Worm (Caenorhabditis elegans): ENCODE measurements around the gene svh-2.

The svh-2 gene

DNA sequence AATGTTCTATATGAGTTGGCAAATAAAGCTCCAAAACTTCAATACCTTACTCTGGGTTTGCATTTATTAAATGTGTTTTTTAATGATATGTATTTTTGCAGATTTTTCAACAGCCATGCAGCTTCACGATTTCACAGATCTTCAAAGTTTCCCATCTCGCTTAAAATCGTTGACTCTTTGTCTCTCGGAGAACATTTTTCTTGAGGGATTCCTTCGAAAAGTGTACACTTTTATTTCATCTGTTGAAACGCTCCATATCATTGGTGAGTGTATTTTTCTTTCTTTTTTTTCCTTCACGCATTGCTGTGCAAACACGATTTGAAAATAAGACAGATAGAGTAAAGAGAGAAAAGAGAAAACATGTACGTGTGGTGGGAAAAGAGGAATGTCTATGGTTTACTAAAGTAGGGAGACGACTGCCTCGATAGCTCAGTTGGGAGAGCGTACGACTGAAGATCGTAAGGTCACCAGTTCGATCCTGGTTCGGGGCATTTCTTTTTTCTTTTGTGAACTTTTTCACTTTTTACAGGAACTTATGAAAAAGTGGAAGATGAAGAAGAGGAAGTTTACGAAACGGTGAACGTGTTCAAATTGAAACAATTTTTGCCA, 40.2 kb downstream of the svh-2 start (continued):
- peak; percentile 91 for TF ChIP-seq lin-1 (GFP tag; IDR thresholded peaks at IDR 0.05)
- peak; percentile 97 for TF ChIP-seq lim-7 (GFP tag; IDR thresholded peaks at IDR 0.05)
- TF ChIP-seq skn-1 (tag; optimal IDR thresholded peaks at IDR 0.05) = no peak
- 0 out of 2 replicates have a peak, but pooled peaks have one; percentile 53 for TF ChIP-seq zfp-3 (GFP tag; conservative IDR thresholded peaks at IDR 0.05)
- TF ChIP-seq F10B5.3 (tag; optimal IDR thresholded peaks at IDR 0.05) = peak; percentile 51
- peak; percentile 79 for TF ChIP-seq hlh-30 (tag; optimal IDR thresholded peaks at IDR 0.05; ENCODE audit: insufficient read depth)

DNA sequence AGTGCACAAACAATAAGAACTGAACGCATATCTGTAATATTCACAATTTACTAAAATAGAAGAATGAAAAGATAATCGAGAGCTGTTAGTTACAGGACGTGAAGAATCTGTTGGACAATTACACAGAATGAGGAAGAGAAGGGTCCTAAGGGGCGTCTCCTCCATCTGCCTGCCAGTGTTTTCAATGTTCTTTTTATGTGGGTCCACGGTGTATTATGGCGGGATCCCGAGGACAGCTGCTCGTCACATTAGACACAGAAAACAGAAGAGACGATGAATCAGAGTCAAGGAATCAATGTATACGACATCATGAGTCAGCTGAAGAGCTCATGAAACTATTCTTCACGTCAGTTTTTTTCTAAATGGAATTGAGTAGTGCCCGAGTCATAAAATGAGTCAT, 44.0 kb downstream of the svh-2 start, which contains the start of gene ttr-6:
Gene ttr-6 (minus strand): TSS at position 33 of the 400 bp plus-strand sequence.
- TF ChIP-seq daf-16 (GFP tag; optimal IDR thresholded peaks at IDR 0.05) = peak in 1 of 2 experiments; percentile 44
- TF ChIP-seq daf-16 (tag; optimal IDR thresholded peaks at IDR 0.05) = no peak
- no peak for TF ChIP-seq nhr-25 (tag; optimal IDR thresholded peaks at IDR 0.05; ENCODE audit: borderline replicate concordance, insufficient read depth)

DNA sequence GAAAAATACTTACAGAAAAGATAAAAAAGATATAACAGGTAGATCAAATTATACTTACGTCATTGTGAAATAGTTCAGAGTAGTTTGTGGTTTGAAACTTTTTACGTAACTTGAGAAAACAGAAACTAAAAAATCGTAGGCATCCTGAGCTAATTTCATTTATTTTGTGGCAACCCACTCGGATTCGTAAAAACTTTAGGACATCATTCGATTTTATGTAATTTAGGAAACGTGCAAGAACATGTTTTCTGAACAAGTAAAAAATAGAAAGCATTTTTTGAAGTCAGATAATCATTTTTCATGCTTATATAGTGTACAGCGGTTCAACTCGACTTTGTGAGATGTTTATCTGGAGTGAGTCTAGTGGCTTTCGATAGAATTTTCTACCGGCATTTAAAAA, 45.6 kb downstream of the svh-2 start, which contains the start of gene hic-1:
Gene hic-1 (minus strand): TSS at position 101 of the 400 bp plus-strand sequence.
- no peak for TF ChIP-seq mdl-1 (tag; optimal IDR thresholded peaks at IDR 0.05)
- TF ChIP-seq spr-1 (tag; optimal IDR thresholded peaks at IDR 0.05) = no peak
- TF ChIP-seq madf-5 (GFP tag; IDR thresholded peaks at IDR 0.05) = no peak
- no peak for TF ChIP-seq nhr-102 (tag; optimal IDR thresholded peaks at IDR 0.05)
- no peak for TF ChIP-seq T20F7.1 (GFP tag; optimal IDR thresholded peaks at IDR 0.05)

DNA sequence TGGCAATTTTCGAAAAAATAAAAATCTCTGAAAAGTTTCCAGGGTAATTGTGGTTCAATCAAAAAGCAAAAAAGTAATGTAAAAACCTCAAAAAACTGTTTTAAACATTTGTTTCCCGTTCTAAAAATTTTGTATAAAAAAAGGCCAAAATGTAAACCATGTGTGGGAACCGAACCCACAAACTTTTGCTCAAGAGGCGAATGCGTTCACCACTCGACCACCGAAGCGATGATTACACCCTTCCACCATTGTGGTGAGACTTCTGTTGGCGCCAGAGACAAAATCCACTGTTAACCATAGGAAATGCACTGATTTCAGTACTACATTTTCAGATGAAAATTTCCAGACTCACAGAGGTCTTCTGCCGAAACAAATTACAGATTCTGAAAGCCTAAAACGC, 48.1 kb downstream of the svh-2 start:
- peak; percentile 46; the same call in 1 of the 2 replicates for TF ChIP-seq vab-7 (GFP tag; IDR thresholded peaks at IDR 0.05)

DNA sequence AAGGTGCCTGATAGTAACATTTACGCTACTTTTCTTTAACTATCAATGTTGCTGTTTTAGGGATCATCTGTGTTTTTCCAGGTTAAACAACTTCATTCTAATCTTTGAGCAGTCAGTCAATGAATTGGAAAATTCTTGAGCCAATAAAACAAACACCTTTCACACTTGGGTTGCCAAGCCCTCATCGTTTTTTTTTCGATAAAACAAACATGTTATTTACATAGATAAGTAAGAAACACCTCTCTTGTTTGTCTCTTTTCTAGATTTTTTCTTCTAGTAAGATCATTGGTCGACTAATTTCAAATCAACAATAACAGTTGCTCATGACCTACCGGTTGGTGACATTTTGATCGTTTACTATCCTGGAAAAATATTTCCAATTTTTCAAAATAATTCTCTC, 48.9 kb downstream of the svh-2 start:
- TF ChIP-seq daf-16 (GFP tag; optimal IDR thresholded peaks at IDR 0.05) (peak in 1 of 2 experiments; percentile 84), daf-16 (tag; optimal IDR thresholded peaks at IDR 0.05) (peak; percentile 79), spr-3 (GFP tag; optimal IDR thresholded peaks at IDR 0.05) (no peak), dmd-8 (GFP tag; IDR thresholded peaks at IDR 0.05) (no peak), php-3 (GFP tag; IDR thresholded peaks at IDR 0.05) (no peak), ceh-44 (GFP tag; IDR thresholded peaks at IDR 0.05) (no peak)

DNA sequence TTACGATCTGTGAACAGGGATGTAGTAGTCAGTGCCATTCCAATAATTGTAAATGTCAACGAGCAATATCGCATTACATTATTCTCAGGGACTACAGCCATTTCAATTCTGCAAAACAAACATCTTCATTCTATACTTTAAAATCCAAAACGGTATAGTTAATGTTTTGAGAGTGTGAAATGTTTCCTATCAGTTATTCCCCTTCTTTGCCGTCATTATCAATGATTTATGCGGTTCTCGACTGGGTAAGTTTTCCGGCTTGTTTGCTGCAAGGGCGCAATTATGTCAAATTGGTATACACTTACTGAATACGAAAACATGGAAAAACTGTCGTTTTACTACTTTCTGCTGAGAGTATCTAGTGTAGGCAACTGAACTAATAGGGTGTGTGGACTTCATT, 50.0 kb downstream of the svh-2 start, which contains the start of gene F23G4.1:
Gene F23G4.1 (minus strand): TSS at position 101 of the 400 bp plus-strand sequence.
- TF ChIP-seq nhr-25 (tag; optimal IDR thresholded peaks at IDR 0.05; ENCODE audit: borderline replicate concordance, insufficient read depth) = no peak
- no peak for TF ChIP-seq saeg-2 (GFP tag; IDR thresholded peaks at IDR 0.05)
- TF ChIP-seq daf-16 (GFP tag; optimal IDR thresholded peaks at IDR 0.05) = no peak
- TF ChIP-seq daf-16 (tag; optimal IDR thresholded peaks at IDR 0.05) = peak; percentile 45
- no peak for TF ChIP-seq attf-4 (tag; optimal IDR thresholded peaks at IDR 0.05)
- TF ChIP-seq ZK337.2 (GFP tag; IDR thresholded peaks at IDR 0.05) = no peak
- TF ChIP-seq dmd-8 (GFP tag; IDR thresholded peaks at IDR 0.05) = no peak
- TF ChIP-seq lin-15B (tag; optimal IDR thresholded peaks at IDR 0.05) = no peak
- no peak for TF ChIP-seq fos-1 (tag; optimal IDR thresholded peaks at IDR 0.05)

DNA sequence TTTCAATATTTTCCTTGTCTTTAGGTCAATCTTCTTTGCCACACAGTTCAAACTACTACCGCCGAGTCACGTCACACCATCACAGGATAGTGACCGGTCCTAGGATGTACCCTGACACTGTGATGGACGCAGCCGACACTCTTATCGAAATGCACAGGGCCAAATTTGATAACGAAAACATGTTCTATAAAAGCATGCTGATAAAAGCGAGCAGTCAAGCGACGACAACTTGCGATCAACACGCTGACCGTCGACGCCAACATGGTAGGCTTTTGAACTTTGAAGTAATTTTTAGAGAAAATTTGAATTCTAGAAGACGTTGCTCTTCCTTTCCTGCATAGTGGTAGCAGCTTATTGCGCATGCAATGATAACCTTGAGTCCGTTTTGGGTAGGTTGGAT, 53.9 kb downstream of the svh-2 start, which contains the start of gene cpr-6:
Gene cpr-6 (plus strand): TSS at position 217 of the 400 bp plus-strand sequence.
- TF ChIP-seq nhr-48 (tag; optimal IDR thresholded peaks at IDR 0.05) = peak; percentile 30
- no peak for TF ChIP-seq attf-4 (tag; optimal IDR thresholded peaks at IDR 0.05)
- peak in 1 of 2 experiments; percentile 23 for TF ChIP-seq mdl-1 (tag; optimal IDR thresholded peaks at IDR 0.05)
- TF ChIP-seq nhr-42 (GFP tag; IDR thresholded peaks at IDR 0.05) = 0 out of 2 replicates have a peak, but pooled peaks have one; percentile 23
- no peak for TF ChIP-seq snpc-4 (tag; optimal IDR thresholded peaks at IDR 0.05)
- no peak for TF ChIP-seq php-3 (GFP tag; IDR thresholded peaks at IDR 0.05)
- peak in 1 of 2 experiments; percentile 14 for TF ChIP-seq daf-16 (GFP tag; optimal IDR thresholded peaks at IDR 0.05)
- TF ChIP-seq daf-16 (tag; optimal IDR thresholded peaks at IDR 0.05) = peak; percentile 93
- 0 out of 2 replicates have a peak, but pooled peaks have one; percentile 11 for TF ChIP-seq lin-1 (GFP tag; IDR thresholded peaks at IDR 0.05)
- peak; percentile 54 for TF ChIP-seq hlh-30 (tag; optimal IDR thresholded peaks at IDR 0.05; ENCODE audit: insufficient read depth)
- TF ChIP-seq tra-1 (GFP tag; IDR thresholded peaks at IDR 0.05) = peak; percentile 52; the same call in 1 of the 2 replicates
- TF ChIP-seq nhr-28 (tag; optimal IDR thresholded peaks at IDR 0.05) = peak; percentile 66
- no peak for TF ChIP-seq ceh-82 (tag; optimal IDR thresholded peaks at IDR 0.05)
- TF ChIP-seq dve-1 (tag; optimal IDR thresholded peaks at IDR 0.05; ENCODE audit: insufficient read depth) = peak; percentile 65
- peak; percentile 51 for TF ChIP-seq nhr-77 (tag; optimal IDR thresholded peaks at IDR 0.05)
- peak; percentile 53 for TF ChIP-seq nhr-102 (tag; optimal IDR thresholded peaks at IDR 0.05)
- no peak for TF ChIP-seq daf-12 (tag; optimal IDR thresholded peaks at IDR 0.05)
- TF ChIP-seq hlh-11 (tag; optimal IDR thresholded peaks at IDR 0.05) = peak; percentile 79
- TF ChIP-seq jun-1 (tag; optimal IDR thresholded peaks at IDR 0.05) = no peak
- peak; percentile 55; the same call in 1 of the 2 replicates for TF ChIP-seq mdt-29 (GFP tag; IDR thresholded peaks at IDR 0.05)
